Worm (Caenorhabditis elegans) whole organism, L3 larva: Measurements from ENCODE around the gene C05B5.12.

Experiments
- ceh-9 ChIP-seq: sonication (generic microtip); optimal IDR thresholded peaks from 2 replicates; lab custom pipeline; 2018; ENCODE audit warnings: missing biosample characterization, missing genetic modification characterization
- fos-1 ChIP-seq: fragments of 150-350 bp; optimal IDR thresholded peaks from 2 replicates; lab custom pipeline; 2014; ENCODE audit warnings: missing biosample characterization, missing genetic modification characterization
- lin-15B ChIP-seq: fragments of 150-350 bp; optimal IDR thresholded peaks from 2 replicates; lab custom pipeline; 2014; ENCODE audit warnings: missing biosample characterization, missing genetic modification characterization
- lin-39 ChIP-seq: fragments of 150-350 bp; optimal IDR thresholded peaks from 2 replicates; lab custom pipeline; 2018; ENCODE audit warnings: missing biosample characterization, missing genetic modification reagents, missing genetic modification characterization
- nhr-11 ChIP-seq: fragments of 150-350 bp; optimal IDR thresholded peaks from 2 replicates; lab custom pipeline; 2014; ENCODE audit warnings: missing biosample characterization, missing genetic modification characterization
- nhr-12 ChIP-seq: fragments of 150-350 bp; optimal IDR thresholded peaks from 2 replicates; lab custom pipeline; 2014; ENCODE audit warnings: missing biosample characterization, missing genetic modification characterization
- nhr-76 ChIP-seq: fragments of 150-350 bp; sonication (generic microtip); optimal IDR thresholded peaks from 5 replicates; lab custom pipeline; 2014; ENCODE audit warnings: missing biosample characterization, missing genetic modification characterization
- pha-4 ChIP-seq: fragments of 150-350 bp; optimal IDR thresholded peaks from 2 replicates; lab custom pipeline; 2014; ENCODE audit warnings: missing biosample characterization, missing genetic modification reagents, missing genetic modification characterization
- pqm-1 ChIP-seq: fragments of 150-350 bp; optimal IDR thresholded peaks from 2 replicates; lab custom pipeline; 2017; ENCODE audit warnings: missing biosample characterization, missing genetic modification characterization, inconsistent platforms
- tbx-2 ChIP-seq: sonication (generic microtip); optimal IDR thresholded peaks from 2 replicates; lab custom pipeline; 2016; ENCODE audit warnings: mild to moderate bottlenecking, missing genetic modification characterization, missing compliant biosample characterization

DNA sequence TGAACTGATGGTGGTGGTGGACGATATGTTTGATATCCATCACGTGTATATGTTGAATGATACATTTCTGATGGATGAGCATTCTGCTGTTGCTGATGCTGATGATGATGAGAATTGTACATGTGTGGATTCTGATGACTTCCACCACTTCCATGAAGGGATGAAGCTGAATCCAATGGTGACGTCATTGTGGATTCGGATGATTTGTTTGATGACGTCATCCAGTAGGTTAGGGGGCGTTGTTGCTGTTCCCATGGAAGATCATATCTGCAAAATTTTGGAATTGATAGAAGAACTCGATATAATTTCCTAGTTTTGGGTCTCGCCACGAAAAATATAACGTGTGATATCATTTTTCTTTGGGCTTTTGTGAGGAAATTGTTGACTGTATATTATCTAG is 23.7 kb upstream of the C05B5.12 start:
- TF ChIP-seq nhr-12 (tag; lab: Kevin White, UChicago) (no peak), tbx-2 (tag; lab: Kevin White, UChicago) (no peak), pha-4 (tag; lab: Kevin White, UChicago) (no peak), nhr-76 (no peak), lin-15B (no peak), fos-1 (no peak), ceh-9 (tag; lab: Kevin White, UChicago) (no peak), pqm-1 (tag; lab: Kevin White, UChicago) (no peak), nhr-11 (tag; lab: Kevin White, UChicago) (no peak), lin-39 (no peak)
